Worm (Caenorhabditis elegans): Measurements from ENCODE around the gene plep-1.
A peak's percentile ranks its signal among the peaks of the same experiment; 100 is the strongest.

The plep-1 gene

DNA sequence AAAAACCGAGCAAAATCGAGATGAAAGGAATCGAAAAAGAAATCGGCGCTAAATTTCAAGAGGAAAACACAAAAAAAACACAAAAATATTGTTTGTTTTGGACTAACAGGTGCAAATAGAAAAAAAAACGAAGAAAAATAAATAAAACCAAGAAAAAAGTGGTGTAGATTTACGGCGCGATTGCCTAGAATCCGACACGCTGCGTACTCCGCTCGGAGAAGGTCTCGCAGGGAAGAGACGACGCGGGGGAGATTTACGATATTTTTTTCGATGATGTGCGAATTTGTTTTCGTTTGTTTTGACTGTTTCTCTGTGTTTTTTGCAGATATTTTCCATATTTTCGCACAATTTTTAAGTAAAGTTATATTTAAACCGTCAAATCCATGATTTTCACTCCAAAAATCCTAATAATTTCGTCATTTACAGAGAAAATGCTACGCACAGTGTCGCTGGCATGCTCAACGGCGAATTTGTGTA is 12.8 kb downstream of the plep-1 start, which contains the start of gene sco-1:
Gene sco-1, plus strand, starts transcription at position 427 of the 477 bp plus-strand sequence.
- TF ChIP-seq mep-1 (tag; optimal IDR thresholded peaks at IDR 0.05) (peak; percentile 86), nhr-12 (tag; optimal IDR thresholded peaks at IDR 0.05) (no peak), flh-1 (GFP tag; optimal IDR thresholded peaks at IDR 0.05) (no peak), cnd-1 (tag; optimal IDR thresholded peaks at IDR 0.05) (no peak), lin-32 (GFP tag; optimal IDR thresholded peaks at IDR 0.05) (no peak), pha-4 (tag; optimal IDR thresholded peaks at IDR 0.05) (peak; percentile 81), unc-120 (tag; optimal IDR thresholded peaks at IDR 0.05; ENCODE audit: poor library complexity, severe bottlenecking) (peak; percentile 28), nhr-28 (tag; optimal IDR thresholded peaks at IDR 0.05) (no peak), ceh-39 (tag; optimal IDR thresholded peaks at IDR 0.05) (peak; percentile 68), sptf-1 (tag; optimal IDR thresholded peaks at IDR 0.05) (peak; percentile 71), ceh-43 (GFP tag; optimal IDR thresholded peaks at IDR 0.05) (no peak), elt-3 (tag; optimal IDR thresholded peaks at IDR 0.05) (no peak), drap-1 (GFP tag; optimal IDR thresholded peaks at IDR 0.05) (peak; percentile 58), hlh-1 (tag; optimal IDR thresholded peaks at IDR 0.05) (peak; percentile 66), lsy-2 (tag; optimal IDR thresholded peaks at IDR 0.05) (peak; percentile 83), ceh-83 (GFP tag; optimal IDR thresholded peaks at IDR 0.05) (no peak), snpc-4 (tag; optimal IDR thresholded peaks at IDR 0.05) (no peak), mls-2 (tag; optimal IDR thresholded peaks at IDR 0.05) (peak; percentile 68), M03D4.4 (tag; optimal IDR thresholded peaks at IDR 0.05) (no peak), zip-8 (tag; optimal IDR thresholded peaks at IDR 0.05) (no peak), ham-2 (GFP tag; optimal IDR thresholded peaks at IDR 0.05) (no peak), lin-13 (tag; optimal IDR thresholded peaks at IDR 0.05) (peak; percentile 91), nhr-2 (tag; optimal IDR thresholded peaks at IDR 0.05) (no peak), unc-39 (tag; optimal IDR thresholded peaks at IDR 0.05) (no peak), elt-1 (tag; optimal IDR thresholded peaks at IDR 0.05; ENCODE audit: borderline replicate concordance, insufficient read depth) (peak; percentile 40), unc-62 (GFP tag; optimal IDR thresholded peaks at IDR 0.05) (peak; percentile 52), mab-5 (tag; optimal IDR thresholded peaks at IDR 0.05) (no peak), blmp-1 (tag; optimal IDR thresholded peaks at IDR 0.05) (no peak), ces-1 (GFP tag; optimal IDR thresholded peaks at IDR 0.05) (peak; percentile 72), nhr-237 (tag; optimal IDR thresholded peaks at IDR 0.05) (peak; percentile 89), tbx-8 (GFP tag; optimal IDR thresholded peaks at IDR 0.05) (no peak), bed-3 (GFP tag; optimal IDR thresholded peaks at IDR 0.05) (no peak), nhr-76 (tag; optimal IDR thresholded peaks at IDR 0.05) (no peak), sem-2 (GFP tag; optimal IDR thresholded peaks at IDR 0.05) (no peak), ztf-11 (tag; optimal IDR thresholded peaks at IDR 0.05) (no peak)

ce11 chrII:4297259-4297658 is 14.8 kb downstream of the plep-1 start:
- no peak for TF ChIP-seq nhr-2 (tag; optimal IDR thresholded peaks at IDR 0.05)
- no peak for TF ChIP-seq lin-13 (tag; optimal IDR thresholded peaks at IDR 0.05)
- no peak for TF ChIP-seq ceh-83 (GFP tag; optimal IDR thresholded peaks at IDR 0.05)
- no peak for TF ChIP-seq sem-2 (GFP tag; optimal IDR thresholded peaks at IDR 0.05)
- no peak for TF ChIP-seq nhr-76 (tag; optimal IDR thresholded peaks at IDR 0.05)
- no peak for TF ChIP-seq mls-2 (tag; optimal IDR thresholded peaks at IDR 0.05)
- no peak for TF ChIP-seq unc-120 (tag; optimal IDR thresholded peaks at IDR 0.05; ENCODE audit: poor library complexity, severe bottlenecking)
- no peak for TF ChIP-seq ceh-43 (GFP tag; optimal IDR thresholded peaks at IDR 0.05)
- no peak for TF ChIP-seq nhr-12 (tag; optimal IDR thresholded peaks at IDR 0.05)
- TF ChIP-seq M03D4.4 (tag; optimal IDR thresholded peaks at IDR 0.05) = no peak
- no peak for TF ChIP-seq tbx-8 (GFP tag; optimal IDR thresholded peaks at IDR 0.05)
- TF ChIP-seq blmp-1 (tag; optimal IDR thresholded peaks at IDR 0.05) = no peak
- no peak for TF ChIP-seq unc-39 (tag; optimal IDR thresholded peaks at IDR 0.05)
- TF ChIP-seq pha-4 (tag; optimal IDR thresholded peaks at IDR 0.05) = no peak
- TF ChIP-seq mep-1 (tag; optimal IDR thresholded peaks at IDR 0.05) = no peak
- TF ChIP-seq zip-8 (tag; optimal IDR thresholded peaks at IDR 0.05) = no peak
- TF ChIP-seq lsy-2 (tag; optimal IDR thresholded peaks at IDR 0.05) = no peak
- TF ChIP-seq ceh-39 (tag; optimal IDR thresholded peaks at IDR 0.05) = no peak
- no peak for TF ChIP-seq mab-5 (tag; optimal IDR thresholded peaks at IDR 0.05)
- TF ChIP-seq snpc-4 (tag; optimal IDR thresholded peaks at IDR 0.05) = no peak

ce11 chrII:4294801-4295200 is 17.2 kb downstream of the plep-1 start, which contains the start of gene rml-4:
rml-4 (plus strand) TSS chrII:4295101.
- TF ChIP-seq ham-2 (GFP tag; optimal IDR thresholded peaks at IDR 0.05) (no peak), sptf-1 (tag; optimal IDR thresholded peaks at IDR 0.05) (no peak), drap-1 (GFP tag; optimal IDR thresholded peaks at IDR 0.05) (no peak), zip-8 (tag; optimal IDR thresholded peaks at IDR 0.05) (no peak), cnd-1 (tag; optimal IDR thresholded peaks at IDR 0.05) (no peak), ceh-83 (GFP tag; optimal IDR thresholded peaks at IDR 0.05) (no peak), pha-4 (tag; optimal IDR thresholded peaks at IDR 0.05) (no peak)

Data from whole organism, mixed stage, embryonic.